Worm (Caenorhabditis elegans) whole organism, L4/young adult: ENCODE measurements around the gene srbc-29.

Experiments
- W03F9.2 ChIP-seq: fragments of 150-350 bp; optimal IDR thresholded peaks from 2 replicates; lab custom pipeline; 2014; ENCODE audit warnings: missing biosample characterization, missing genetic modification characterization
- dao-5 ChIP-seq: sonication (generic microtip); optimal IDR thresholded peaks from 2 replicates; lab custom pipeline; 2016; ENCODE audit warnings: missing genotype, missing genetic modification characterization, moderate library complexity, missing compliant biosample characterization

DNA sequence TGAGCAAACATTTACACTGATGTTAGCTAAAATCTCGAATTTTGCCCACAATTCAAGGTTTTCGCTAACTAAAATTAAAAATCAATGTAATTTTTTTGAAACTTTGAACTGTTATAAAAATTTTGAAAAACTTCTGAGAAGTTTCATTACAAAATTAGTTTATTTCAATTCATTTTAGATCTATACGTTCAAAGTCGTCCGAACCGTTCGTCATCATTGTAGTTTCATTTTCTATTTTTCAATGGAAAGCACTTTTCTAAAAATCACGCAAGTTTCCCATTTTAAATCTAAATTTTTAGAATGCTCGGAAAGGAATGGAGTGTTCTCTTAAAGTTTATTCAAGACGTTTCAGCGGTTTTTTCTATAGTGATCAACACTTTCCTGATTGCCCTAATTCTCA, 39.2 kb upstream of the srbc-29 start, which contains the start of gene str-228:
- TF ChIP-seq W03F9.2 (tag; lab: Kevin White, UChicago), result no peak
- TF ChIP-seq dao-5 (tag; lab: Kevin White, UChicago), result no peak
